Worm (Caenorhabditis elegans): ENCODE results near the gene C28D4.8.
"Not testable (repeated sequence)": the region's sequence is repeated elsewhere in the genome, so short reads cannot be mapped to it uniquely, and the experiment has no call there.

C28D4.8 gene

ce11 chrIV:9777535-9777934 is 29.3 kb upstream of the C28D4.8 start, which contains the start of gene sna-2 (continued):
- TF ChIP-seq gmeb-2 (tag; optimal IDR thresholded peaks at IDR 0.05) (no peak), pag-3 (tag; optimal IDR thresholded peaks at IDR 0.05; ENCODE audit: borderline replicate concordance) (no peak), ztf-16 (tag; optimal IDR thresholded peaks at IDR 0.05) (no peak), madf-2 (tag; optimal IDR thresholded peaks at IDR 0.05) (no peak), eyg-1 (tag; optimal IDR thresholded peaks at IDR 0.05) (no peak), zip-5 (tag; optimal IDR thresholded peaks at IDR 0.05) (no peak), ceh-30 (tag; optimal IDR thresholded peaks at IDR 0.05) (no peak)

- TF ChIP-seq sdc-2 (tag; optimal IDR thresholded peaks at IDR 0.05): no peak
- no peak for TF ChIP-seq ref-2 (tag; optimal IDR thresholded peaks at IDR 0.05)
- no peak for TF ChIP-seq che-1 (tag; optimal IDR thresholded peaks at IDR 0.05)
- TF ChIP-seq syd-9 (tag; optimal IDR thresholded peaks at IDR 0.05): no peak
- TF ChIP-seq pha-2 (tag; optimal IDR thresholded peaks at IDR 0.05): peak; percentile 3
- TF ChIP-seq pag-3 (tag; optimal IDR thresholded peaks at IDR 0.05; ENCODE audit: borderline replicate concordance): no peak
- TF ChIP-seq ceh-22 (tag; optimal IDR thresholded peaks at IDR 0.05): no peak
- TF ChIP-seq ceh-9 (tag; optimal IDR thresholded peaks at IDR 0.05): no peak
- TF ChIP-seq ama-1 (optimal IDR thresholded peaks at IDR 0.05): peak; percentile 88
- no peak for TF ChIP-seq ceh-30 (tag; optimal IDR thresholded peaks at IDR 0.05)
- TF ChIP-seq sox-2 (GFP tag; IDR thresholded peaks at IDR 0.05): peak; percentile 15; the same call in 1 of the 2 replicates
- TF ChIP-seq rnt-1 (tag; optimal IDR thresholded peaks at IDR 0.05): no peak
- no peak for TF ChIP-seq fax-1 (tag; optimal IDR thresholded peaks at IDR 0.05)
- no peak for TF ChIP-seq mec-3 (tag; optimal IDR thresholded peaks at IDR 0.05; ENCODE audit: borderline replicate concordance)
- no peak for TF ChIP-seq ttx-3 (tag; optimal IDR thresholded peaks at IDR 0.05)
- TF ChIP-seq ceh-34 (tag; optimal IDR thresholded peaks at IDR 0.05): peak; percentile 35
- no peak for TF ChIP-seq unc-86 (tag; optimal IDR thresholded peaks at IDR 0.05)
- TF ChIP-seq unc-42 (tag; optimal IDR thresholded peaks at IDR 0.05): no peak
Observed at ce11 chrIV:9773441-9773840, 25.2 kb upstream of the C28D4.8 start.

- TF ChIP-seq lin-11 (tag; optimal IDR thresholded peaks at IDR 0.05): no peak
- peak; percentile 52 for TF ChIP-seq unc-55 (GFP tag; optimal IDR thresholded peaks at IDR 0.05)
- TF ChIP-seq ceh-31 (tag; optimal IDR thresholded peaks at IDR 0.05): peak; percentile 53
- TF ChIP-seq ceh-24 (tag; optimal IDR thresholded peaks at IDR 0.05): no peak
- TF ChIP-seq tbx-2 (tag; optimal IDR thresholded peaks at IDR 0.05): peak; percentile 31
- TF ChIP-seq nfya-1 (tag; optimal IDR thresholded peaks at IDR 0.05): peak; percentile 58
- no peak for TF ChIP-seq fkh-6 (tag; optimal IDR thresholded peaks at IDR 0.05)
- TF ChIP-seq ama-1 (optimal IDR thresholded peaks at IDR 0.05): peak; percentile 58
- TF ChIP-seq unc-3 (GFP tag; conservative IDR thresholded peaks at IDR 0.05): no peak
- no peak for TF ChIP-seq unc-3 (tag; optimal IDR thresholded peaks at IDR 0.05)
- peak; percentile 47 for TF ChIP-seq ref-2 (tag; optimal IDR thresholded peaks at IDR 0.05)
Observed at ce11 chrIV:9772096-9772720, 24.0 kb upstream of the C28D4.8 start, which contains the start of gene cav-1. Gene cav-1, plus strand, starts transcription at chrIV:9772510.

- TF ChIP-seq tbx-2 (tag; optimal IDR thresholded peaks at IDR 0.05): peak; percentile 62
- no peak for TF ChIP-seq rnt-1 (tag; optimal IDR thresholded peaks at IDR 0.05)
- peak; percentile 20 for TF ChIP-seq ref-2 (tag; optimal IDR thresholded peaks at IDR 0.05)
- TF ChIP-seq unc-42 (tag; optimal IDR thresholded peaks at IDR 0.05): no peak
- TF ChIP-seq unc-55 (GFP tag; optimal IDR thresholded peaks at IDR 0.05): peak; percentile 98
- TF ChIP-seq ceh-31 (tag; optimal IDR thresholded peaks at IDR 0.05): peak; percentile 9
- no peak for TF ChIP-seq pha-4 (tag; optimal IDR thresholded peaks at IDR 0.05)
- no peak for TF ChIP-seq hlh-30 (tag; optimal IDR thresholded peaks at IDR 0.05; ENCODE audit: insufficient read depth)
Observed at ce11 chrIV:9770798-9771197, 22.6 kb upstream of the C28D4.8 start.

- TF ChIP-seq Y22D7AL.16 (tag; optimal IDR thresholded peaks at IDR 0.05); sox-2 (GFP tag; IDR thresholded peaks at IDR 0.05); unc-55 (GFP tag; optimal IDR thresholded peaks at IDR 0.05): not testable (repeated sequence)
Observed at ce11 chrIV:9769746-9770145, 21.5 kb upstream of the C28D4.8 start, which contains the start of gene msp-78. Gene msp-78, plus strand, starts transcription at chrIV:9770046.
